Fruit fly (Drosophila melanogaster): ENCODE measurements around the gene CG11656.

DNA sequence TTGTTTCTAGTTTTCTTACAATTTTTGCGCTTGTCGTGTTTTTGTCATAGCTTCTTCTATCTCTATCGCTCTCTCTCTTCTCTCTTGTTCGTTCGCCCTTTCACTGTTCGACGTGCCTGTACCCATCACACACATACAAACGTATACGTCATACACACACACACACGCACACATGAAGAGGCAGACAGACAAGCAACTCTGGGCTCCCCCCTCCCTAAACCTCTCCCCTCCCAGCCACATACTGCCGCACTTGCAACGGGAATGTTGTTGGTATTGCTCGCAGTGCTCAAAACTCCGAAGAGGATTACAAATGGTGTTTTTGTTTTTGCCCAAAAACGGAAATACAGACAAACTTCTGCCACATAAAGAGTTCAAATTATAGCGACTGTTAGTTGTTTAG, 3.3 kb downstream of the CG11656 start:
- no peak for TF ChIP-seq CG8478 (optimal IDR thresholded peaks at IDR 0.05)
- TF ChIP-seq CTCF (optimal IDR thresholded peaks at IDR 0.05), result no peak

All from S2 (cell line).